Worm (Caenorhabditis elegans) whole organism, L2 larva: Measurements from ENCODE around the gene cyp-14A4.

ENCODE experiments used
- C34F6.9 ChIP-seq: fragments of 150-350 bp; optimal IDR thresholded peaks from 2 replicates; lab custom pipeline; 2014; ENCODE audit warnings: missing biosample characterization, missing genetic modification characterization
- F13H6.1 ChIP-seq: sonication (generic microtip); optimal IDR thresholded peaks from 2 replicates; lab custom pipeline; 2016; ENCODE audit warnings: missing genetic modification characterization, missing compliant biosample characterization
- R02D3.7 ChIP-seq: fragments of 150-350 bp; optimal IDR thresholded peaks from 2 replicates; lab custom pipeline; 2014; ENCODE audit warnings: missing biosample characterization, missing genetic modification characterization
- Y55F3AM.14 ChIP-seq: fragments of 200-800 bp; sonication (Bioruptor generic); optimal IDR thresholded peaks from 2 replicates; lab custom pipeline; 2018; ENCODE audit warnings: mild to moderate bottlenecking, missing genetic modification characterization, missing compliant biosample characterization
- ZK546.5 ChIP-seq: sonication (generic microtip); optimal IDR thresholded peaks from 2 replicates; lab custom pipeline; 2017; ENCODE audit warnings: missing biosample characterization, missing genetic modification characterization
- alr-1 ChIP-seq: fragments of 150-350 bp; optimal IDR thresholded peaks from 2 replicates; lab custom pipeline; 2014; ENCODE audit warnings: missing biosample characterization, missing genetic modification characterization
- ama-1 ChIP-seq: fragments of 150-350 bp; optimal IDR thresholded peaks from 2 replicates; lab custom pipeline; 2018; ENCODE audit warnings: inconsistent platforms
- blmp-1 ChIP-seq: sonication (generic microtip); optimal IDR thresholded peaks from 2 replicates; lab custom pipeline; 2017; ENCODE audit warnings: missing genetic modification characterization, mild to moderate bottlenecking, missing compliant biosample characterization, antibody characterized with exemption, moderate library complexity; ENCODE audit not compliant: insufficient read depth
- ceh-16 ChIP-seq: fragments of 150-350 bp; optimal IDR thresholded peaks from 2 replicates; lab custom pipeline; 2014; ENCODE audit warnings: missing biosample characterization, missing genetic modification characterization
- ceh-82 ChIP-seq: fragments of 150-350 bp; optimal IDR thresholded peaks from 2 replicates; lab custom pipeline; 2014; ENCODE audit warnings: missing biosample characterization, missing genetic modification characterization
- crh-2 ChIP-seq: sonication (generic microtip); optimal IDR thresholded peaks from 2 replicates; lab custom pipeline; 2017; ENCODE audit warnings: missing biosample characterization, missing genetic modification characterization
- dmd-4 ChIP-seq: sonication (generic microtip); optimal IDR thresholded peaks from 2 replicates; lab custom pipeline; 2017; ENCODE audit warnings: missing biosample characterization, missing genetic modification characterization
- egl-27 ChIP-seq: sonication (generic microtip); optimal IDR thresholded peaks from 3 replicates; lab custom pipeline; 2017; ENCODE audit warnings: missing biosample characterization, missing genetic modification reagents, missing genetic modification characterization
- elt-1 ChIP-seq: fragments of 150-350 bp; optimal IDR thresholded peaks from 2 replicates; lab custom pipeline; 2014; ENCODE audit warnings: missing biosample characterization, missing genetic modification characterization
- elt-3 ChIP-seq: sonication (generic microtip); optimal IDR thresholded peaks from 2 replicates; lab custom pipeline; 2017; ENCODE audit warnings: missing biosample characterization, missing genetic modification characterization
- fos-1 ChIP-seq: fragments of 150-350 bp; optimal IDR thresholded peaks from 2 replicates; lab custom pipeline; 2014; ENCODE audit warnings: missing biosample characterization, missing genetic modification characterization
- gmeb-1 ChIP-seq: fragments of 150-350 bp; optimal IDR thresholded peaks from 2 replicates; lab custom pipeline; 2014; ENCODE audit warnings: missing biosample characterization, missing genetic modification characterization
- lin-11 ChIP-seq: fragments of 150-350 bp; sonication (generic microtip); optimal IDR thresholded peaks from 2 replicates; lab custom pipeline; 2014; ENCODE audit warnings: missing biosample characterization, missing genetic modification characterization, inconsistent platforms, mixed read lengths
- lin-13 ChIP-seq: fragments of 150-350 bp; optimal IDR thresholded peaks from 2 replicates; lab custom pipeline; 2014; ENCODE audit warnings: missing biosample characterization, missing genetic modification reagents, missing genetic modification characterization
- lsy-2 ChIP-seq, 2 experiments: fragments of 150-350 bp in 1 of 2; sonication (generic microtip) in 1 of 2; optimal IDR thresholded peaks; 2 replicates each; lab custom pipeline; 2014 to 2017; ENCODE audit warnings: missing biosample characterization in 2 of 2, missing genetic modification characterization in 2 of 2
- mab-5 ChIP-seq: fragments of 150-350 bp; optimal IDR thresholded peaks from 2 replicates; lab custom pipeline; 2014; ENCODE audit warnings: missing biosample characterization, missing genetic modification characterization
- mbf-1 ChIP-seq: sonication (generic microtip); optimal IDR thresholded peaks from 2 replicates; lab custom pipeline; 2017; ENCODE audit warnings: missing biosample characterization, missing genetic modification characterization
- mdl-1 ChIP-seq, 2 experiments: fragments of 150-350 bp in 1 of 2; sonication (generic microtip) in 1 of 2; optimal IDR thresholded peaks; 2 replicates each; lab custom pipeline; 2017; ENCODE audit warnings: missing biosample characterization in 2 of 2, missing genetic modification characterization in 2 of 2
- nhr-10 ChIP-seq: sonication (generic microtip); optimal IDR thresholded peaks from 2 replicates; lab custom pipeline; 2017; ENCODE audit warnings: missing biosample characterization, missing genetic modification characterization
- nhr-11 ChIP-seq: fragments of 150-350 bp; optimal IDR thresholded peaks from 2 replicates; lab custom pipeline; 2014; ENCODE audit warnings: missing biosample characterization, missing genetic modification characterization
- nhr-12 ChIP-seq: fragments of 150-350 bp; optimal IDR thresholded peaks from 2 replicates; lab custom pipeline; 2014; ENCODE audit warnings: missing biosample characterization, missing genetic modification characterization
- nhr-129 ChIP-seq: fragments of 150-350 bp; optimal IDR thresholded peaks from 2 replicates; lab custom pipeline; 2014; ENCODE audit warnings: missing biosample characterization, missing genetic modification characterization
- nhr-21 ChIP-seq: fragments of 150-350 bp; optimal IDR thresholded peaks from 2 replicates; lab custom pipeline; 2014; ENCODE audit warnings: missing biosample characterization, missing genetic modification characterization
- nhr-23 ChIP-seq: fragments of 150-350 bp; optimal IDR thresholded peaks from 2 replicates; lab custom pipeline; 2014; ENCODE audit warnings: missing biosample characterization, missing genetic modification reagents, missing genetic modification characterization
- nhr-25 ChIP-seq: fragments of 150-350 bp; sonication (generic microtip); optimal IDR thresholded peaks from 3 replicates; lab custom pipeline; 2014; ENCODE audit warnings: missing biosample characterization, missing genetic modification characterization
- nhr-6 ChIP-seq: fragments of 150-350 bp; optimal IDR thresholded peaks from 2 replicates; lab custom pipeline; 2014; ENCODE audit warnings: missing biosample characterization, missing genetic modification characterization
- nhr-77 ChIP-seq: fragments of 150-350 bp; optimal IDR thresholded peaks from 2 replicates; lab custom pipeline; 2014; ENCODE audit warnings: missing biosample characterization, missing genetic modification characterization
- peb-1 ChIP-seq: fragments of 150-350 bp; optimal IDR thresholded peaks from 2 replicates; lab custom pipeline; 2014; ENCODE audit warnings: missing biosample characterization, missing genetic modification characterization
- sma-3 ChIP-seq: sonication (generic microtip); optimal IDR thresholded peaks from 2 replicates; lab custom pipeline; 2016; ENCODE audit warnings: missing genetic modification reagents, missing genetic modification characterization, missing compliant biosample characterization
- sma-9 ChIP-seq, 2 experiments: fragments of 150-350 bp in 1 of 2; sonication (generic microtip) in 1 of 2; optimal IDR thresholded peaks; 2 replicates each; lab custom pipeline; 2014 to 2016; ENCODE audit warnings: missing genetic modification characterization in 2 of 2, mild to moderate bottlenecking in 1 of 2, missing biosample characterization in 1 of 2, missing compliant biosample characterization in 1 of 2, missing genetic modification reagents in 1 of 2, moderate library complexity in 1 of 2
- snpc-4 ChIP-seq: fragments of 150-350 bp; optimal IDR thresholded peaks from 2 replicates; lab custom pipeline; 2014; ENCODE audit warnings: missing biosample characterization, missing genetic modification characterization
- unc-55 ChIP-seq: fragments of 150-350 bp; sonication (generic microtip); optimal IDR thresholded peaks from 3 replicates; lab custom pipeline; 2014; ENCODE audit warnings: missing biosample characterization, missing genetic modification reagents, missing genetic modification characterization
- unc-62 ChIP-seq: fragments of 150-350 bp; optimal IDR thresholded peaks from 2 replicates; lab custom pipeline; 2014; ENCODE audit warnings: missing biosample characterization, missing genetic modification reagents, missing genetic modification characterization
- zag-1 ChIP-seq: fragments of 150-350 bp; optimal IDR thresholded peaks from 2 replicates; lab custom pipeline; 2014; ENCODE audit warnings: missing biosample characterization, missing genetic modification characterization
- ztf-1 ChIP-seq: fragments of 200-800 bp; sonication (Bioruptor generic); conservative IDR thresholded peaks from 2 replicates; pipeline ENCODE4 v1.3.6; 2022; ENCODE audit warnings: missing genetic modification characterization, missing compliant biosample characterization
- ztf-11 ChIP-seq: sonication (generic microtip); optimal IDR thresholded peaks from 2 replicates; lab custom pipeline; 2017; ENCODE audit warnings: missing biosample characterization, missing genetic modification characterization
- ztf-4 ChIP-seq: fragments of 150-350 bp; optimal IDR thresholded peaks from 2 replicates; lab custom pipeline; 2014; ENCODE audit warnings: missing biosample characterization, missing genetic modification characterization

cyp-14A4 gene

ce11 chrX:13308745-13309144 is 24.7 kb upstream of the cyp-14A4 start, which contains the start of gene srxa-8:
Gene srxa-8 (minus strand): TSS chrX:13308845.
- TF ChIP-seq C34F6.9 (tag; lab: Kevin White, UChicago) (no peak), F13H6.1 (tag; lab: Kevin White, UChicago) (no peak), alr-1 (tag; lab: Kevin White, UChicago) (no peak), mdl-1 (tag; optimal IDR thresholded peaks at IDR 0.05; lab: Kevin White, UChicago) (no peak), elt-1 (tag; lab: Kevin White, UChicago) (no peak), unc-55 (no peak), R02D3.7 (tag; lab: Kevin White, UChicago) (no peak), nhr-12 (tag; lab: Kevin White, UChicago) (no peak), zag-1 (no peak), egl-27 (tag; lab: Kevin White, UChicago) (no peak), nhr-10 (no peak), crh-2 (no peak), peb-1 (no peak), nhr-25 (no peak), ama-1 (lab: Kevin White, UChicago) (no peak), ztf-1 (no peak), snpc-4 (tag; lab: Kevin White, UChicago) (no peak), blmp-1 (tag; lab: Kevin White, UChicago) (no peak)

DNA sequence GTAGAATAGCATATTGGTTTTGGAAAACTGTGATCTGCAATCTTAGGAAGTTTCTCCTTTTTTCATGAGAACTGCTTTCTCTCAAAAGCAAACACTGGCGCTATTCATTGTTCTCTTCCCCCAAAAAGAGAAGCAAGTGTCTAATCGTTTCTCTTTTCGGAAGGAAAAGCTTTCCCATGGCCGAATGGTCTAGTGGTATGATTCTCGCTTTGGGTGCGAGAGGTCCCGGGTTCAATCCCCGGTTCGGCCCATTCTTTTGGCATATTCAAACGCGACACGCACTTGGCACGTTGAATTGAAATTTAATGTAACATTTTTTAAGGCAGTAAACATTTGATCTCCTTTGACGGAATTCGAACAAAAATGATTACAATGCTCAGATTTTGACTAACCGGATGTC is 23.9 kb upstream of the cyp-14A4 start:
- no peak for TF ChIP-seq ceh-16 (tag; lab: Kevin White, UChicago)
- no peak for TF ChIP-seq nhr-25
- TF ChIP-seq nhr-77 (tag; lab: Kevin White, UChicago) = no peak
- TF ChIP-seq zag-1 = no peak
- no peak for TF ChIP-seq F13H6.1 (tag; lab: Kevin White, UChicago)
- TF ChIP-seq unc-55 = peak; percentile 14
- no peak for TF ChIP-seq nhr-6
- TF ChIP-seq nhr-21 (tag; lab: Kevin White, UChicago) = no peak
- TF ChIP-seq, all 48 proteins: peak for 1

DNA sequence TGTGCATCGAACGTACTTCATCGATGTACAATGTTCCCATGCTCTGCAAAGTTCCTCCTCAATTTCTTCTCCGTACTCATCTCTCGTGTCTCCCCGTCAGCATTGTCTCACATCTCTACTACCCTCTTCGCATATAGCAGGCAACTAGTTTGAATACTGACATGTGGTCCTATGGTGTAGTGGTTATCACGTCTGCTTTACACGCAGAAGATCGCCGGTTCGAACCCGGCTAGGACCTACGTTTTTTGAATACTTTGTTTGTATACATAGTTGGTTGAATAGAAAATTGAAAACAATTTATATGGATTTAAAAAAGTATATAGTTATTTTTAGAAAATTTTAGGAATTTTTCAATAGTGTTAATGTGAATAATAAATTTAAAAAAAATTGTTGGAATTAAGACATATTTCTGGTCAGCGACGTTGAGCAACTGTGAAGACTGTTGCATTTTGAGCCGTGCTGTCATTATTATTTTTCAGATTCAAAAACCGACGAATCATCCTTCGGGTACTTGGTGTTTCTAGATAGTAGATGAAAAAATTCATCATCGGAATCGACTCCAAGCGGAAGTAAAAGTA is 23.0 kb upstream of the cyp-14A4 start:
- TF ChIP-seq mab-5 (tag; lab: Kevin White, UChicago) (peak; percentile 73), alr-1 (tag; lab: Kevin White, UChicago) (no peak), crh-2 (peak; percentile 89), mbf-1 (tag; lab: Kevin White, UChicago) (peak; percentile 30), ztf-11 (no peak), zag-1 (peak; percentile 65), Y55F3AM.14 (peak; percentile 73), nhr-6 (peak; percentile 73), nhr-77 (tag; lab: Kevin White, UChicago) (no peak), ama-1 (lab: Kevin White, UChicago) (no peak), ceh-16 (tag; lab: Kevin White, UChicago) (peak; percentile 36), sma-9 (GFP tag; optimal IDR thresholded peaks at IDR 0.05; lab: Kevin White, UChicago) (peak; percentile 89), sma-9 (tag; optimal IDR thresholded peaks at IDR 0.05; lab: Kevin White, UChicago) (no peak), lin-13 (peak; percentile 75), nhr-25 (no peak), nhr-23 (no peak), ZK546.5 (no peak), sma-3 (GFP tag; lab: Kevin White, UChicago) (peak; percentile 75), fos-1 (tag; lab: Kevin White, UChicago) (peak; percentile 87), lsy-2 (tag; optimal IDR thresholded peaks at IDR 0.05; lab: Kevin White, UChicago) (peak in 1 of 2 experiments; percentile 58), C34F6.9 (tag; lab: Kevin White, UChicago) (no peak), nhr-10 (no peak), gmeb-1 (tag; lab: Kevin White, UChicago) (peak; percentile 65), nhr-12 (tag; lab: Kevin White, UChicago) (no peak), lin-11 (peak; percentile 83), ceh-82 (tag; lab: Kevin White, UChicago) (peak; percentile 53), unc-62 (no peak), unc-55 (peak; percentile 90), elt-1 (tag; lab: Kevin White, UChicago) (no peak), elt-3 (no peak), dmd-4 (no peak), ztf-4 (tag; lab: Kevin White, UChicago) (peak; percentile 43), egl-27 (tag; lab: Kevin White, UChicago) (peak; percentile 77), mdl-1 (tag; optimal IDR thresholded peaks at IDR 0.05; lab: Kevin White, UChicago) (peak in 1 of 2 experiments; percentile 57), F13H6.1 (tag; lab: Kevin White, UChicago) (peak; percentile 75), peb-1 (no peak), nhr-11 (tag; lab: Kevin White, UChicago) (no peak), nhr-21 (tag; lab: Kevin White, UChicago) (peak; percentile 89), snpc-4 (tag; lab: Kevin White, UChicago) (peak; percentile 21), R02D3.7 (tag; lab: Kevin White, UChicago) (no peak), nhr-129 (peak; percentile 93), ztf-1 (no peak)
- TF ChIP-seq, all 48 proteins: peak for 23
